Worm (Caenorhabditis elegans): ENCODE results near the gene ins-10.
"Not testable (repeated sequence)": the region's sequence is repeated elsewhere in the genome, so short reads cannot be mapped to it uniquely, and the experiment has no call there.

- TF ChIP-seq ztf-11 (tag; optimal IDR thresholded peaks at IDR 0.05); nfya-1 (tag; optimal IDR thresholded peaks at IDR 0.05; ENCODE audit: insufficient read depth); nhr-12 (tag; optimal IDR thresholded peaks at IDR 0.05); nhr-25 (tag; optimal IDR thresholded peaks at IDR 0.05); snpc-4 (tag; optimal IDR thresholded peaks at IDR 0.05); pha-4 (tag; optimal IDR thresholded peaks at IDR 0.05); unc-62 (GFP tag; optimal IDR thresholded peaks at IDR 0.05): not testable (repeated sequence)
Observed at ce11 chrV:14049274-14049673, 15.5 kb downstream of the ins-10 start, which contains the start of gene F58D12.1.

Measured in whole organism, L3 larva.